Worm (Caenorhabditis elegans) whole organism, L4/young adult: Measurements from ENCODE around the gene gbf-1.

Source experiments
- W03F9.2 ChIP-seq: fragments of 150-350 bp; optimal IDR thresholded peaks from 2 replicates; lab custom pipeline; 2014; ENCODE audit warnings: missing biosample characterization, missing genetic modification characterization
- him-1 ChIP-seq: sonication (generic microtip); optimal IDR thresholded peaks from 2 replicates; lab custom pipeline; 2016; ENCODE audit warnings: missing genotype, missing genetic modification reagents, missing genetic modification characterization, missing compliant biosample characterization

DNA sequence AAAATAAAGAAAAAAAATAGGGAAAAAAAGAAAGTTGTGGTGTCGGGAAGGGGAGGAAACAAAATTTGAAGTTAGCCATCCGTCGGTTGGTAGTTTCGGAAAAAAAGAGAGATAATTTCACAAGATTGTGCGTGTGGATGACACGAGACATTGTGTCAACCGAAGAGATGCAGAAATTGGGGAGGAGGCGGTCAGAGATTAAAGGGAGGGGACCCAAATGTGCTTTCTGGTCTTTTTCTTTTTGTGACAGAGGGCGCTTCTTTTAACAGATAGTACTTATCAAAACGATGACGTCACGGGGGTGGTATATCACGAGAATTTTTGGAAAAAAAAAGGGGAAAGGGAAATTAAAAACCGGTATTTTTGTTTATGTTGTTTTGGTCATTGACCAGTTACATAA is 35.0 kb downstream of the gbf-1 start:
- TF ChIP-seq him-1 (tag; lab: Kevin White, UChicago) (no peak), W03F9.2 (tag; lab: Kevin White, UChicago) (no peak)
